Fruit fly (Drosophila melanogaster) whole organism, embryonic: ENCODE data around the gene CG2076.
A peak's percentile ranks its signal among the peaks of the same experiment; 100 is the strongest.

ENCODE experiments used
- Bgb ChIP-seq: fragments of 200-800 bp; sonication (Bioruptor generic); IDR thresholded peaks from 2 replicates; pipeline ENCODE4 v1.3.6; 2022; ENCODE audit warnings: missing biosample characterization, missing genetic modification characterization; ENCODE audit not compliant: partially characterized antibody
- CG1024 ChIP-seq: fragments of 200-800 bp; sonication (Bioruptor generic); IDR thresholded peaks from 2 replicates; pipeline ENCODE4 v1.3.6; 2022; ENCODE audit warnings: missing biosample characterization, missing genetic modification characterization
- CG11560 ChIP-seq: fragments of 200-800 bp; sonication (Bioruptor generic); IDR thresholded peaks from 3 replicates; pipeline ENCODE4 v1.3.6; 2022; ENCODE audit warnings: missing biosample characterization, missing genetic modification characterization
- CG12236 ChIP-seq: fragments of 200-800 bp; sonication (Bioruptor generic); optimal IDR thresholded peaks from 2 replicates; lab custom pipeline; 2016; ENCODE audit warnings: missing biosample characterization, missing genetic modification characterization
- CG13424 ChIP-seq: fragments of 200-800 bp; sonication (Bioruptor generic); optimal IDR thresholded peaks from 2 replicates; lab custom pipeline; 2019; ENCODE audit warnings: missing biosample characterization, mild to moderate bottlenecking, missing genetic modification characterization, moderate library complexity
- CG14710 ChIP-seq: fragments of 200-800 bp; sonication (Bioruptor generic); optimal IDR thresholded peaks from 3 replicates; lab custom pipeline; 2019; ENCODE audit warnings: missing biosample characterization, mild to moderate bottlenecking, missing genetic modification characterization, moderate library complexity
- CG15479 ChIP-seq: fragments of 200-800 bp; sonication (Bioruptor generic); optimal IDR thresholded peaks from 3 replicates; lab custom pipeline; 2019; ENCODE audit warnings: missing biosample characterization, mild to moderate bottlenecking, missing genetic modification characterization, moderate library complexity
- CG16813 ChIP-seq: fragments of 200-800 bp; sonication (Bioruptor generic); IDR thresholded peaks from 3 replicates; pipeline ENCODE4 v1.3.6; 2022; ENCODE audit warnings: missing biosample characterization, missing genetic modification characterization; ENCODE audit not compliant: partially characterized antibody
- CG16815 ChIP-seq: fragments of 200-800 bp; sonication (Bioruptor generic); optimal IDR thresholded peaks from 3 replicates; lab custom pipeline; 2017; ENCODE audit warnings: missing biosample characterization, mild to moderate bottlenecking, missing genetic modification characterization
- CG2129 ChIP-seq: fragments of 200-800 bp; sonication (Bioruptor generic); IDR thresholded peaks from 2 replicates; pipeline ENCODE4 v1.3.6; 2022; ENCODE audit warnings: missing biosample characterization, missing genetic modification characterization; ENCODE audit not compliant: partially characterized antibody
- CG2678 ChIP-seq: fragments of 200-800 bp; sonication (Bioruptor generic); optimal IDR thresholded peaks from 3 replicates; lab custom pipeline; 2019; ENCODE audit warnings: missing biosample characterization, mild to moderate bottlenecking, missing genetic modification characterization, moderate library complexity
- CG3065 ChIP-seq: fragments of 200-800 bp; sonication (Bioruptor generic); optimal IDR thresholded peaks from 2 replicates; lab custom pipeline; 2016; ENCODE audit warnings: missing biosample characterization, missing genetic modification characterization
- CG6689 ChIP-seq: fragments of 200-800 bp; sonication (Bioruptor generic); IDR thresholded peaks from 2 replicates; pipeline ENCODE4 v1.3.6; 2022; ENCODE audit warnings: missing biosample characterization, missing genetic modification characterization
- CG7271 ChIP-seq: fragments of 200-800 bp; sonication (Bioruptor generic); optimal IDR thresholded peaks from 2 replicates; lab custom pipeline; 2018; ENCODE audit warnings: missing biosample characterization, mild to moderate bottlenecking, missing genetic modification characterization, moderate library complexity
- CG7372 ChIP-seq: fragments of 200-800 bp; sonication (Bioruptor generic); IDR thresholded peaks from 2 replicates; pipeline ENCODE4 v1.3.6; 2022; ENCODE audit warnings: missing biosample characterization, missing genetic modification characterization
- CG8765 ChIP-seq: fragments of 200-800 bp; sonication (Bioruptor generic); IDR thresholded peaks from 2 replicates; pipeline ENCODE4 v1.3.6; 2022; ENCODE audit warnings: missing biosample characterization, missing genetic modification characterization
- Deaf1 ChIP-seq: fragments of 200-800 bp; optimal IDR thresholded peaks from 3 replicates; lab custom pipeline; 2019; ENCODE audit warnings: missing biosample characterization, mild to moderate bottlenecking, missing genetic modification characterization, moderate library complexity
- Dfd ChIP-seq, 2 experiments: fragments of >200 bp; optimal IDR thresholded peaks; 2 replicates each; lab custom pipeline; 2017; ENCODE audit warnings: missing biosample characterization in 2 of 2, missing genetic modification characterization in 2 of 2
- Eip74EF ChIP-seq, 2 experiments: fragments of 200-800 bp in 1 of 2; fragments of >200 bp in 1 of 2; sonication (Bioruptor generic) in 1 of 2; optimal IDR thresholded peaks; 2 replicates each; lab custom pipeline; 2017 to 2019; ENCODE audit warnings: missing biosample characterization in 2 of 2, missing genetic modification characterization in 2 of 2, mild to moderate bottlenecking in 1 of 2, moderate library complexity in 1 of 2
- Fer1 ChIP-seq: fragments of 200-800 bp; sonication (Bioruptor generic); optimal IDR thresholded peaks from 2 replicates; lab custom pipeline; 2017; ENCODE audit warnings: missing biosample characterization, mild to moderate bottlenecking, missing genetic modification characterization
- Fer3 ChIP-seq: fragments of 200-800 bp; sonication (Bioruptor generic); optimal IDR thresholded peaks from 2 replicates; lab custom pipeline; 2018; ENCODE audit warnings: missing biosample characterization, mild to moderate bottlenecking, missing genetic modification characterization, moderate library complexity
- GATAe ChIP-seq: fragments of 200-800 bp; sonication (Bioruptor generic); conservative IDR thresholded peaks from 2 replicates; pipeline ENCODE4 v1.3.6; 2022; ENCODE audit warnings: missing biosample characterization, missing genetic modification characterization
- HLH4C ChIP-seq: fragments of 200-800 bp; sonication (Bioruptor generic); IDR thresholded peaks from 3 replicates; pipeline ENCODE4 v1.3.6; 2022; ENCODE audit warnings: missing biosample characterization, missing genetic modification characterization; ENCODE audit not compliant: partially characterized antibody
- Hr3 ChIP-seq: fragments of 200-800 bp; sonication (Bioruptor generic); optimal IDR thresholded peaks from 3 replicates; lab custom pipeline; 2016; ENCODE audit warnings: missing biosample characterization, missing genetic modification characterization
- Myb ChIP-seq: fragments of 200-800 bp; sonication (Bioruptor generic); optimal IDR thresholded peaks from 2 replicates; lab custom pipeline; 2016; ENCODE audit warnings: missing biosample characterization, missing genetic modification characterization
- NfI ChIP-seq: fragments of 200-800 bp; sonication (Bioruptor generic); optimal IDR thresholded peaks from 3 replicates; lab custom pipeline; 2018; ENCODE audit warnings: missing biosample characterization, mild to moderate bottlenecking, missing genetic modification characterization, moderate library complexity
- al ChIP-seq: fragments of 200-800 bp; sonication (Bioruptor generic); IDR thresholded peaks from 2 replicates; pipeline ENCODE4 v1.3.6; 2022; ENCODE audit warnings: missing biosample characterization, missing genetic modification characterization
- dpn ChIP-seq, 2 experiments: fragments of 200-800 bp; sonication (Bioruptor generic); optimal IDR thresholded peaks; 3 replicates each; lab custom pipeline; 2016; ENCODE audit warnings: missing biosample characterization in 2 of 2, missing genetic modification characterization in 2 of 2
- en ChIP-seq: fragments of 200-800 bp; sonication (Bioruptor generic); optimal IDR thresholded peaks from 2 replicates; lab custom pipeline; 2016; ENCODE audit warnings: missing biosample characterization, missing genetic modification characterization
- gt ChIP-seq: fragments of 200-800 bp; sonication (Bioruptor generic); IDR thresholded peaks from 2 replicates; pipeline ENCODE4 v1.3.6; 2022; ENCODE audit warnings: missing biosample characterization, missing genetic modification characterization
- kay ChIP-seq: fragments of 200-800 bp; sonication (Bioruptor generic); optimal IDR thresholded peaks from 2 replicates; lab custom pipeline; 2016; ENCODE audit warnings: missing biosample characterization, missing genetic modification characterization
- maf-S ChIP-seq: fragments of 200-800 bp; sonication (Bioruptor generic); optimal IDR thresholded peaks from 2 replicates; lab custom pipeline; 2016; ENCODE audit warnings: missing biosample characterization, missing genetic modification characterization
- nerfin-1 ChIP-seq: fragments of 200-800 bp; sonication (Bioruptor generic); optimal IDR thresholded peaks from 3 replicates; lab custom pipeline; 2019; ENCODE audit warnings: missing biosample characterization, mild to moderate bottlenecking, missing genetic modification characterization, moderate library complexity
- nerfin-2 ChIP-seq: fragments of 200-800 bp; sonication (Bioruptor generic); IDR thresholded peaks from 2 replicates; pipeline ENCODE4 v1.3.6; 2022; ENCODE audit warnings: missing biosample characterization, missing genetic modification characterization; ENCODE audit not compliant: partially characterized antibody
- odd ChIP-seq: fragments of 200-800 bp; sonication (Bioruptor generic); optimal IDR thresholded peaks from 2 replicates; lab custom pipeline; 2017; ENCODE audit warnings: missing biosample characterization, mild to moderate bottlenecking, missing genetic modification characterization
- pan ChIP-seq, 4 experiments: fragments of >200 bp in 3 of 4; fragments of 200-800 bp in 1 of 4; sonication (Bioruptor generic) in 1 of 4; optimal IDR thresholded peaks in 3 of 4; IDR thresholded peaks in 1 of 4; 2 replicates each; pipeline versions ENCODE4 v1.3.6 to Lab custom; 2017 to 2022; ENCODE audit warnings: missing biosample characterization in 2 of 4, missing genetic modification characterization in 2 of 4, mixed read lengths in 1 of 4
- pho ChIP-seq: fragments of 200-800 bp; sonication (Bioruptor generic); optimal IDR thresholded peaks from 2 replicates; lab custom pipeline; 2016; ENCODE audit warnings: missing biosample characterization, missing genetic modification characterization
- pros ChIP-seq: fragments of 200-800 bp; sonication (Bioruptor generic); optimal IDR thresholded peaks from 3 replicates; lab custom pipeline; 2019; ENCODE audit warnings: missing biosample characterization, mild to moderate bottlenecking, missing genetic modification characterization, moderate library complexity
- salm ChIP-seq: fragments of 200-800 bp; sonication (Bioruptor generic); optimal IDR thresholded peaks from 2 replicates; lab custom pipeline; 2018; ENCODE audit warnings: missing biosample characterization, mild to moderate bottlenecking, missing genetic modification characterization
- sd ChIP-seq: fragments of 200-800 bp; sonication (Bioruptor generic); optimal IDR thresholded peaks from 3 replicates; lab custom pipeline; 2018; ENCODE audit warnings: missing biosample characterization, mild to moderate bottlenecking, missing genetic modification characterization, moderate library complexity
- sens ChIP-seq: fragments of 200-800 bp; sonication (Bioruptor generic); peaks from one replicate; lab custom pipeline; 2016; ENCODE audit warnings: missing biosample characterization, missing genetic modification characterization
- sens-2 ChIP-seq: fragments of 200-800 bp; sonication (Bioruptor generic); IDR thresholded peaks from 2 replicates; pipeline ENCODE4 v1.3.6; 2022; ENCODE audit warnings: missing biosample characterization, missing genetic modification characterization
- slou ChIP-seq: fragments of 200-800 bp; sonication (Bioruptor generic); optimal IDR thresholded peaks from 3 replicates; lab custom pipeline; 2016; ENCODE audit warnings: missing biosample characterization, missing genetic modification characterization
- so ChIP-seq: fragments of 200-800 bp; sonication (Bioruptor generic); IDR thresholded peaks from 3 replicates; pipeline ENCODE4 v1.3.6; 2022; ENCODE audit warnings: missing biosample characterization, missing genetic modification characterization
- sr ChIP-seq: fragments of 200-800 bp; sonication (Bioruptor generic); IDR thresholded peaks from 3 replicates; pipeline ENCODE4 v1.3.6; 2022; ENCODE audit warnings: missing biosample characterization, missing genetic modification characterization
- tup ChIP-seq: fragments of 200-800 bp; sonication (Bioruptor generic); optimal IDR thresholded peaks from 2 replicates; lab custom pipeline; 2016; ENCODE audit warnings: missing biosample characterization, mild to moderate bottlenecking, missing genetic modification characterization, moderate library complexity
- vnd ChIP-seq: fragments of 200-800 bp; sonication (Bioruptor generic); IDR thresholded peaks from 3 replicates; pipeline ENCODE4 v1.3.6; 2022; ENCODE audit warnings: missing biosample characterization, missing genetic modification characterization; ENCODE audit not compliant: partially characterized antibody
- zfh2 ChIP-seq: fragments of 200-800 bp; sonication (Bioruptor generic); optimal IDR thresholded peaks from 2 replicates; lab custom pipeline; 2016; ENCODE audit warnings: missing biosample characterization, missing genetic modification characterization

The CG2076 gene

dm6 chrX:11124749-11125508 is 34.9 kb downstream of the CG2076 start, which contains the start of gene Rpt3 (continued):
- TF ChIP-seq CG16815, result no peak
- TF ChIP-seq kay (GFP tag; lab: Kevin White, UChicago), result no peak
- no peak for TF ChIP-seq Eip74EF (GFP tag; optimal IDR thresholded peaks at IDR 0.05; lab: Kevin White, UChicago)
- TF ChIP-seq CG11560 (tag; lab: Robert Waterston, UW), result peak; percentile 40; the same call in 1 of the 3 replicates
- no peak for TF ChIP-seq CG3065
- no peak for TF ChIP-seq tup
- no peak for TF ChIP-seq Fer3 (tag; lab: Kevin White, UChicago)
- peak; percentile 83 for TF ChIP-seq sens (GFP tag; lab: Kevin White, UChicago)
- no peak for TF ChIP-seq nerfin-1 (tag; lab: Kevin White, UChicago)
- 0 out of 2 replicates have a peak, but pooled peaks have one; percentile 12 for TF ChIP-seq CG6689 (GFP tag; lab: Robert Waterston, UW)
- no peak for TF ChIP-seq maf-S (GFP tag; lab: Kevin White, UChicago)
- no peak for TF ChIP-seq slou (GFP tag; lab: Kevin White, UChicago)
- TF ChIP-seq CG13424 (tag; lab: Kevin White, UChicago), result no peak
- no peak for TF ChIP-seq NfI (GFP tag; lab: Kevin White, UChicago)
- TF ChIP-seq Deaf1 (tag; lab: Kevin White, UChicago), result no peak
- TF ChIP-seq al, result no peak
- no peak for TF ChIP-seq CG15479 (GFP tag; lab: Kevin White, UChicago)
- no peak for TF ChIP-seq CG12236 (GFP tag; lab: Kevin White, UChicago)
- no peak for TF ChIP-seq salm (tag; lab: Kevin White, UChicago)
- no peak for TF ChIP-seq so (GFP tag; lab: Robert Waterston, UW)
- TF ChIP-seq CG2129 (GFP tag; lab: Robert Waterston, UW), result 0 out of 2 replicates have a peak, but pooled peaks have one; percentile 53
- no peak for TF ChIP-seq CG7372 (GFP tag; lab: Robert Waterston, UW)
- peak; percentile 26 for TF ChIP-seq pho
- no peak for TF ChIP-seq CG7271 (tag; lab: Kevin White, UChicago)
- TF ChIP-seq pan (optimal IDR thresholded peaks at IDR 0.05; lab: Kevin White, UChicago), result no peak
- no peak for TF ChIP-seq pan (GFP tag; optimal IDR thresholded peaks at IDR 0.05 in 1 of 2, IDR thresholded peaks at IDR 0.05 in 1 of 2)
- no peak for TF ChIP-seq CG2678 (tag; lab: Kevin White, UChicago)
- no peak for TF ChIP-seq pros (GFP tag; lab: Kevin White, UChicago)
- TF ChIP-seq gt (GFP tag; lab: Robert Waterston, UW), result no peak
- TF ChIP-seq CG1024 (GFP tag; lab: Robert Waterston, UW), result no peak
- TF ChIP-seq odd (GFP tag; lab: Kevin White, UChicago), result no peak
- TF ChIP-seq CG14710 (tag; lab: Kevin White, UChicago), result peak; percentile 99
- no peak for TF ChIP-seq sr (GFP tag; lab: Robert Waterston, UW)
- no peak for TF ChIP-seq CG8765 (GFP tag; lab: Robert Waterston, UW)
- peak; percentile 47 for TF ChIP-seq Bgb
- TF ChIP-seq Fer1, result no peak
- peak; percentile 47; the same call in 1 of the 2 replicates for TF ChIP-seq nerfin-2 (GFP tag; lab: Robert Waterston, UW)
- no peak for TF ChIP-seq zfh2 (GFP tag; lab: Kevin White, UChicago)
- peak; percentile 75 for TF ChIP-seq HLH4C (GFP tag; lab: Robert Waterston, UW)
- no peak for TF ChIP-seq en
- TF ChIP-seq sens-2, result no peak
- TF ChIP-seq sd (tag; lab: Kevin White, UChicago), result no peak
- TF ChIP-seq dpn (GFP tag; optimal IDR thresholded peaks at IDR 0.05; lab: Kevin White, UChicago), result peak in 1 of 2 experiments; percentile 24
- no peak for TF ChIP-seq GATAe
- TF ChIP-seq vnd, result peak; percentile 77; the same call in 2 of the 3 replicates
- TF ChIP-seq CG16813 (GFP tag; lab: Robert Waterston, UW), result peak; percentile 85
- TF ChIP-seq Dfd (GFP tag; optimal IDR thresholded peaks at IDR 0.05; lab: Kevin White, UChicago), result no peak
- TF ChIP-seq Myb (GFP tag; lab: Kevin White, UChicago), result peak; percentile 37
- no peak for TF ChIP-seq Hr3
